Fruit fly (Drosophila melanogaster): ENCODE results near the gene anox.

Gene anox

DNA sequence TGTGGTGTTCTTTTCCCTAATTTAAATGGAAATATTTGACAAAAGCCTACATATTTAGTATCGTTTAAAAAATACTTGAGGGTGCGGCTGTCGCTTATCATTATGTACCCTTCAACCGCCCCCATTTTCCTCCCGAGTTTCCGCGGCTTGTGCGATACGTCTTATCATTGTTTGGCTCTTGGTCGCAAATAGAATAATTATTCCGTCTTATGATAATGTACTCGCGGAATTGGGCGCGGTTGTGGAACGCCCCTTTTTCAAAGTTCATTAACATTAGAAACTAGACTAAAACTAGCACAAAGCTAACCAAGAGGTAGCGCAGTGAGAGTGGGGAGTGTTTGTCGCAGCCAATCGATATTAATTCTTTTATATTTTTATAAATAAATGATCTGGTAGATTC lies 46.3 kb upstream of the anox start:
- no peak for TF ChIP-seq CrebA (GFP tag; optimal IDR thresholded peaks at IDR 0.05; ENCODE audit: borderline replicate concordance)
- TF ChIP-seq Sp1 (GFP tag; optimal IDR thresholded peaks at IDR 0.05), result peak; percentile 6

DNA sequence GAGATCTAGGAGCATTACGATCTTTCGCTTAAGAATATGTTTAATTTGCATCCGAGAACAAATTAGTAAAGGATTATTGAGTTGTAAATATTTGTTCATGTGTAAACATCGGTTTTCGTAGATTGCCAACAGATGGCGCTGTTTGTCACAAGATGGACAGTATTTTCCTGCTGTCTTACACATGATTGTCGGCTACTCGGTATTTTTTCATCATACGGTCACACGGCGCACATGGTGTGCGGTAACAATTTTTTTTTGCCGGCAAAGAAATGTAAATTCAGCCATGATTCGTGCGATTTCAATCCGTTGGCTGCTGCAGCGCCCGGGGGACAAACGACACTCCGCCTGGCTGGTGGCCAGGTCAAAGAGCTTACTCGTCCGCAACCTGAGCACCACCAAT lies 43.8 kb upstream of the anox start, which contains the start of the genes bbx and waw:
Gene bbx (plus strand): TSS at position 151 of the 400 bp plus-strand sequence.
Gene waw (plus strand): TSS at position 151 of the 400 bp plus-strand sequence.
- TF ChIP-seq ey (GFP tag; optimal IDR thresholded peaks at IDR 0.05) (no peak), tai (GFP tag; optimal IDR thresholded peaks at IDR 0.05) (no peak), HLH106 (tag; optimal IDR thresholded peaks at IDR 0.05) (peak; percentile 2), woc (GFP tag; optimal IDR thresholded peaks at IDR 0.05) (no peak), Sp1 (GFP tag; optimal IDR thresholded peaks at IDR 0.05) (peak; percentile 12), Myc (optimal IDR thresholded peaks at IDR 0.05) (peak; percentile 34), Abd-B (GFP tag; optimal IDR thresholded peaks at IDR 0.05) (no peak), h (GFP tag; optimal IDR thresholded peaks at IDR 0.05) (peak; percentile 4), Jra (GFP tag; optimal IDR thresholded peaks at IDR 0.05) (no peak), foxo (GFP tag; optimal IDR thresholded peaks at IDR 0.05) (peak in 1 of 2 experiments; percentile 33), Dif (GFP tag; optimal IDR thresholded peaks at IDR 0.05; ENCODE audit: partially characterized antibody) (no peak), rgr (GFP tag; optimal IDR thresholded peaks at IDR 0.05) (peak; percentile 51), Hr78 (GFP tag; optimal IDR thresholded peaks at IDR 0.05) (no peak), jim (GFP tag; optimal IDR thresholded peaks at IDR 0.05) (no peak)

DNA sequence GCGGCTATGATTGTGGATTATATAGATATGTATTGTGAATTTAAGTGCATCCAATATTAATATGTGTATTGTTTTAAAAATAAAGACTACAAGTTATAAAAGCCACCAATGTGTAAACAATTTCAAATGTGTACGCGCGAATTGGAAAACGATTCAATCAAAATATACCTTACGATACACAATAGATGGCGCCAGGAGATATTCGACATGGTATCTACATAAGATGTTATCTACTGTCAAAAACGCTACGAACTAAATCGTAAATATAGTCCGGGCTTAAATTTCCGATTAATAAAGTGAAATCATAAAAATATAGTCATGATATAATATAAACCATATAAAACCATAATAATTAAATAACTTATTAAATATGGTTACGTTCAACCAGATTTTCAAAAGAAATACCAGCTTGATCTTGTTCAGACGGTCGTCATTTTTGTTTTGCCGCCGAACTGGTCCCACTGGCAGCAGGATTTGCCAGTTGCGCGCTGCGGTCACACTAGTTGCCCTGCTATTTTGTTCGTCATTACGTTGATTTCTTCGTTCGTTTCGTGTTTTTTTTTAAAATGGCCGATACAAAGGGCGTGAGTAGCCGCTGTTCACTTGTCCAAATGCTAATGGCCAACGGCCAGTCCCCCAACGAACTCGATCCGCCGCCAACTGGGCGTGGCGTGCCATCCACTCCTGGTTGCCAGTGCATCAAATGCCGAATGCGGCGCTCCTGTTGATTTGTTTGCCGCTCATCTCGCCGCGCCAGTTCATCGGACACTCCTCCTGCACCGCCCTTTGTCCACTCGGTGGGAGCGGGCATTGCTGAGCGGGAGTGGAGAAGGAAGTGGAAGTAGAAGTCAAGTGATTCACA lies 38.9 kb upstream of the anox start, which contains the start of gene Septin1:
Gene Septin1 (plus strand): TSS at position 477 of the 862 bp plus-strand sequence.
- TF ChIP-seq Mio (GFP tag; optimal IDR thresholded peaks at IDR 0.05) (no peak), Rel (GFP tag; optimal IDR thresholded peaks at IDR 0.05) (no peak), Rel (tag; optimal IDR thresholded peaks at IDR 0.05) (peak; percentile 25), brk (GFP tag; optimal IDR thresholded peaks at IDR 0.05) (no peak), Jra (GFP tag; optimal IDR thresholded peaks at IDR 0.05) (no peak), Abd-B (GFP tag; optimal IDR thresholded peaks at IDR 0.05) (no peak), pan (optimal IDR thresholded peaks at IDR 0.05) (no peak), dl (GFP tag; optimal IDR thresholded peaks at IDR 0.05; ENCODE audit: insufficient read depth in 1 of 2, partially characterized antibody in 2 of 2) (no peak), Myc (optimal IDR thresholded peaks at IDR 0.05) (peak; percentile 31), jim (GFP tag; optimal IDR thresholded peaks at IDR 0.05) (no peak), sage (GFP tag; optimal IDR thresholded peaks at IDR 0.05) (no peak), Sp1 (GFP tag; optimal IDR thresholded peaks at IDR 0.05) (peak; percentile 27)

dm6 chrX:21353541-21353940 lies 34.4 kb upstream of the anox start:
- TF ChIP-seq rgr (GFP tag; optimal IDR thresholded peaks at IDR 0.05) (peak; percentile 48), HLH106 (tag; optimal IDR thresholded peaks at IDR 0.05) (no peak), dmrt93B (GFP tag; optimal IDR thresholded peaks at IDR 0.05) (no peak), psq (GFP tag; optimal IDR thresholded peaks at IDR 0.05) (no peak), h (GFP tag; optimal IDR thresholded peaks at IDR 0.05) (peak; percentile 82)

dm6 chrX:21351210-21351824 lies 32.2 kb upstream of the anox start:
- TF ChIP-seq N (GFP tag; optimal IDR thresholded peaks at IDR 0.05), result peak; percentile 70
- TF ChIP-seq Hr83 (GFP tag; optimal IDR thresholded peaks at IDR 0.05; ENCODE audit: poor library complexity, severe bottlenecking), result no peak
- TF ChIP-seq lola (GFP tag; optimal IDR thresholded peaks at IDR 0.05), result no peak
- TF ChIP-seq Jra (GFP tag; optimal IDR thresholded peaks at IDR 0.05), result peak; percentile 5
- no peak for TF ChIP-seq Dfd (GFP tag; optimal IDR thresholded peaks at IDR 0.05)
- no peak for TF ChIP-seq rgr (GFP tag; optimal IDR thresholded peaks at IDR 0.05)
- no peak for TF ChIP-seq fru (GFP tag; optimal IDR thresholded peaks at IDR 0.05)
- peak; percentile 87 for TF ChIP-seq woc (GFP tag; optimal IDR thresholded peaks at IDR 0.05)
- TF ChIP-seq Rel (GFP tag; optimal IDR thresholded peaks at IDR 0.05), result no peak
- peak; percentile 43 for TF ChIP-seq Rel (tag; optimal IDR thresholded peaks at IDR 0.05)
- no peak for TF ChIP-seq dl (GFP tag; optimal IDR thresholded peaks at IDR 0.05; ENCODE audit: insufficient read depth in 1 of 2, partially characterized antibody in 2 of 2)
- TF ChIP-seq CrebA (GFP tag; optimal IDR thresholded peaks at IDR 0.05; ENCODE audit: borderline replicate concordance), result no peak
- TF ChIP-seq h (GFP tag; optimal IDR thresholded peaks at IDR 0.05), result no peak
- TF ChIP-seq jim (GFP tag; optimal IDR thresholded peaks at IDR 0.05), result no peak
- TF ChIP-seq Myc (optimal IDR thresholded peaks at IDR 0.05), result peak; percentile 97
- no peak for TF ChIP-seq sv (GFP tag; optimal IDR thresholded peaks at IDR 0.05)
- peak; percentile 5 for TF ChIP-seq psq (GFP tag; optimal IDR thresholded peaks at IDR 0.05)
- TF ChIP-seq CG9705 (GFP tag; optimal IDR thresholded peaks at IDR 0.05), result no peak
- TF ChIP-seq dsf (GFP tag; optimal IDR thresholded peaks at IDR 0.05; ENCODE audit: borderline replicate concordance), result no peak
- no peak for TF ChIP-seq ey (GFP tag; optimal IDR thresholded peaks at IDR 0.05)
- TF ChIP-seq tai (GFP tag; optimal IDR thresholded peaks at IDR 0.05), result no peak
- TF ChIP-seq HLH106 (tag; optimal IDR thresholded peaks at IDR 0.05), result no peak
- TF ChIP-seq br (GFP tag; optimal IDR thresholded peaks at IDR 0.05), result no peak
- TF ChIP-seq brk (GFP tag; optimal IDR thresholded peaks at IDR 0.05), result no peak
- TF ChIP-seq Abd-B (GFP tag; optimal IDR thresholded peaks at IDR 0.05), result no peak
